Fruit fly (Drosophila melanogaster) whole organism, embryonic: ENCODE results near the gene CG16903.

Source experiments
- CG12942 ChIP-seq: fragments of 200-800 bp; sonication (Bioruptor generic); optimal IDR thresholded peaks from 3 replicates; lab custom pipeline; 2016; ENCODE audit warnings: missing biosample characterization, missing genetic modification characterization
- CG2875 ChIP-seq: fragments of 200-800 bp; sonication (Bioruptor generic); optimal IDR thresholded peaks from 2 replicates; lab custom pipeline; 2017; ENCODE audit warnings: missing biosample characterization, mild to moderate bottlenecking, missing genetic modification characterization, missing genetic modification reagents
- CG34422 ChIP-seq: fragments of 200-800 bp; sonication (Bioruptor generic); IDR thresholded peaks from 3 replicates; pipeline ENCODE4 v1.3.6; 2022; ENCODE audit warnings: missing biosample characterization, missing genetic modification characterization
- Elba2 ChIP-seq: fragments of 200-800 bp; sonication (Bioruptor generic); optimal IDR thresholded peaks from 3 replicates; lab custom pipeline; 2016; ENCODE audit warnings: missing biosample characterization, missing genetic modification characterization
- H15 ChIP-seq: fragments of 200-800 bp; sonication (Bioruptor generic); IDR thresholded peaks from 3 replicates; pipeline ENCODE4 v1.3.6; 2022; ENCODE audit warnings: missing biosample characterization, missing genetic modification characterization
- Lhr ChIP-seq: fragments of 200-800 bp; sonication (Bioruptor generic); optimal IDR thresholded peaks from 3 replicates; lab custom pipeline; 2017; ENCODE audit warnings: mild to moderate bottlenecking, missing biosample characterization, missing genetic modification reagents, missing genetic modification characterization
- dpn ChIP-seq, 2 experiments: fragments of 200-800 bp; sonication (Bioruptor generic); optimal IDR thresholded peaks; 3 replicates each; lab custom pipeline; 2016; ENCODE audit warnings: missing biosample characterization in 2 of 2, missing genetic modification characterization in 2 of 2
- slp2 ChIP-seq: fragments of 200-800 bp; sonication (Bioruptor generic); optimal IDR thresholded peaks from 2 replicates; lab custom pipeline; 2016; ENCODE audit warnings: missing biosample characterization, missing genetic modification characterization
- trem ChIP-seq: fragments of 200-800 bp; optimal IDR thresholded peaks from 3 replicates; lab custom pipeline; 2019; ENCODE audit warnings: missing biosample characterization, mild to moderate bottlenecking, missing genetic modification characterization, moderate library complexity

dm6 chrX:2070708-2071063 lies 9.5 kb downstream of the CG16903 start:
- TF ChIP-seq Elba2 (GFP tag; lab: Kevin White, UChicago), result no peak
- no peak; the same call in 2 of the 3 replicates for TF ChIP-seq H15
- no peak for TF ChIP-seq trem (tag; lab: Kevin White, UChicago)
- TF ChIP-seq CG2875 (GFP tag; lab: Kevin White, UChicago), result peak; percentile 8
- peak; percentile 66; the same call in 2 of the 3 replicates for TF ChIP-seq CG34422 (GFP tag; lab: Robert Waterston, UW)
- peak; percentile 35 for TF ChIP-seq slp2 (GFP tag; lab: Kevin White, UChicago)
- TF ChIP-seq dpn (GFP tag; optimal IDR thresholded peaks at IDR 0.05; lab: Kevin White, UChicago), result peak; percentile 61 to 74
- peak; percentile 52 for TF ChIP-seq CG12942 (GFP tag; lab: Kevin White, UChicago)
- TF ChIP-seq Lhr (GFP tag; lab: Kevin White, UChicago), result no peak
